Fruit fly (Drosophila melanogaster): ENCODE data around the gene CG34269.

CG34269 gene

dm6 chr3L:540089-540407 lies 11.9 kb downstream of the CG34269 start:
- TF ChIP-seq ss (GFP tag; optimal IDR thresholded peaks at IDR 0.05): peak; percentile 60 to 77
- no peak for TF ChIP-seq esn (GFP tag; optimal IDR thresholded peaks at IDR 0.05)
- peak; percentile 37 for TF ChIP-seq CG9139 (GFP tag; optimal IDR thresholded peaks at IDR 0.05)
- peak; percentile 5 for TF ChIP-seq Blimp-1 (GFP tag; optimal IDR thresholded peaks at IDR 0.05)
- TF ChIP-seq CG6808 (GFP tag; optimal IDR thresholded peaks at IDR 0.05): peak; percentile 69
- peak; percentile 49 for TF ChIP-seq CG6276 (GFP tag; optimal IDR thresholded peaks at IDR 0.05)
- TF ChIP-seq CG34406 (GFP tag; optimal IDR thresholded peaks at IDR 0.05): no peak

dm6 chr3L:540432-540973 lies 12.4 kb downstream of the CG34269 start, which contains the start of the genes klar and BORCS6:
Gene klar (minus strand): TSS chr3L:540614.
Gene BORCS6 (plus strand): TSS chr3L:540851.
- TF ChIP-seq CG4318 (GFP tag; optimal IDR thresholded peaks at IDR 0.05) (no peak), CG1621 (tag; optimal IDR thresholded peaks at IDR 0.05) (no peak), CG16779 (tag; optimal IDR thresholded peaks at IDR 0.05) (no peak), fd59A (GFP tag; optimal IDR thresholded peaks at IDR 0.05) (no peak), acj6 (GFP tag; optimal IDR thresholded peaks at IDR 0.05) (peak; percentile 10), Hr38 (GFP tag; optimal IDR thresholded peaks at IDR 0.05) (no peak), CG34406 (GFP tag; optimal IDR thresholded peaks at IDR 0.05) (no peak), fd85E (GFP tag; optimal IDR thresholded peaks at IDR 0.05) (peak; percentile 26), CG6276 (GFP tag; optimal IDR thresholded peaks at IDR 0.05) (no peak), CG9139 (GFP tag; optimal IDR thresholded peaks at IDR 0.05) (no peak), Blimp-1 (GFP tag; optimal IDR thresholded peaks at IDR 0.05) (no peak), CG8632 (GFP tag; optimal IDR thresholded peaks at IDR 0.05) (no peak), CG3032 (tag; optimal IDR thresholded peaks at IDR 0.05) (peak; percentile 9), Lpt (GFP tag; optimal IDR thresholded peaks at IDR 0.05) (no peak), Sox15 (GFP tag; optimal IDR thresholded peaks at IDR 0.05) (peak; percentile 21), Met (GFP tag; optimal IDR thresholded peaks at IDR 0.05) (peak; percentile 26), fkh (GFP tag; optimal IDR thresholded peaks at IDR 0.05) (peak; percentile 70), lz (GFP tag; optimal IDR thresholded peaks at IDR 0.05) (peak; percentile 40), salr (GFP tag; optimal IDR thresholded peaks at IDR 0.05) (peak in 1 of 2 experiments; percentile 10), dsx (GFP tag; optimal IDR thresholded peaks at IDR 0.05; ENCODE audit: poor library complexity, severe bottlenecking) (no peak), OdsH (GFP tag; optimal IDR thresholded peaks at IDR 0.05) (peak; percentile 40), eg (GFP tag; IDR thresholded peaks at IDR 0.05) (peak; percentile 27; the same call in 2 of the 3 replicates), vri (GFP tag; optimal IDR thresholded peaks at IDR 0.05) (peak; percentile 67), Ets96B (tag; optimal IDR thresholded peaks at IDR 0.05) (peak; percentile 9), CG11294 (GFP tag; IDR thresholded peaks at IDR 0.05) (no peak), Sox102F (GFP tag; optimal IDR thresholded peaks at IDR 0.05) (peak; percentile 5), Hr39 (GFP tag; optimal IDR thresholded peaks at IDR 0.05) (peak; percentile 64), dac (GFP tag; optimal IDR thresholded peaks at IDR 0.05) (no peak), svp (GFP tag) (no peak), net (GFP tag; optimal IDR thresholded peaks at IDR 0.05) (no peak), CG11902 (GFP tag; optimal IDR thresholded peaks at IDR 0.05) (no peak), topi (GFP tag; optimal IDR thresholded peaks at IDR 0.05) (no peak), ss (GFP tag; optimal IDR thresholded peaks at IDR 0.05) (no peak), CG3919 (GFP tag; optimal IDR thresholded peaks at IDR 0.05) (peak; percentile 9), CG6808 (GFP tag; optimal IDR thresholded peaks at IDR 0.05) (no peak), CG15336 (GFP tag; IDR thresholded peaks at IDR 0.05) (no peak), spab (GFP tag; optimal IDR thresholded peaks at IDR 0.05) (no peak), Hr4 (GFP tag; optimal IDR thresholded peaks at IDR 0.05) (peak; percentile 27), Ets21C (GFP tag; optimal IDR thresholded peaks at IDR 0.05) (peak; percentile 47), CG11762 (GFP tag; optimal IDR thresholded peaks at IDR 0.05; ENCODE audit: insufficient read depth) (no peak), achi (GFP tag; optimal IDR thresholded peaks at IDR 0.05) (peak; percentile 28), Sox14 (GFP tag; optimal IDR thresholded peaks at IDR 0.05) (peak; percentile 82), CG32006 (GFP tag; optimal IDR thresholded peaks at IDR 0.05) (peak; percentile 38), CG31627 (GFP tag; optimal IDR thresholded peaks at IDR 0.05) (peak; percentile 70), Eip75B (GFP tag; optimal IDR thresholded peaks at IDR 0.05) (peak; percentile 36), CG10631 (GFP tag; optimal IDR thresholded peaks at IDR 0.05) (no peak), Eip78C (GFP tag) (no peak), Gug (GFP tag; IDR thresholded peaks at IDR 0.05) (no peak)

Data from whole organism, prepupa.